Fruit fly (Drosophila melanogaster) whole organism, embryonic: ENCODE results near the gene Ntf-2r.

Experiments
- Atf-2 ChIP-seq: fragments of 200-800 bp; sonication (Bioruptor generic); optimal IDR thresholded peaks from 2 replicates; lab custom pipeline; 2016; ENCODE audit warnings: missing biosample characterization, missing genetic modification characterization
- CG1024 ChIP-seq: fragments of 200-800 bp; sonication (Bioruptor generic); IDR thresholded peaks from 2 replicates; pipeline ENCODE4 v1.3.6; 2022; ENCODE audit warnings: missing biosample characterization, missing genetic modification characterization
- CG10267 ChIP-seq: fragments of 200-800 bp; sonication (Bioruptor generic); optimal IDR thresholded peaks from 2 replicates; lab custom pipeline; 2018; ENCODE audit warnings: missing biosample characterization, mild to moderate bottlenecking, missing genetic modification characterization, moderate library complexity
- CG10654 ChIP-seq: fragments of 200-800 bp; sonication (Bioruptor generic); optimal IDR thresholded peaks from 2 replicates; lab custom pipeline; 2016; ENCODE audit warnings: missing biosample characterization, missing genetic modification characterization
- CG11504 ChIP-seq: fragments of 200-800 bp; sonication (Bioruptor generic); optimal IDR thresholded peaks from 3 replicates; lab custom pipeline; 2019; ENCODE audit warnings: missing biosample characterization, mild to moderate bottlenecking, missing genetic modification characterization, moderate library complexity
- CG11560 ChIP-seq: fragments of 200-800 bp; sonication (Bioruptor generic); IDR thresholded peaks from 3 replicates; pipeline ENCODE4 v1.3.6; 2022; ENCODE audit warnings: missing biosample characterization, missing genetic modification characterization
- CG11696 ChIP-seq: fragments of 200-800 bp; sonication (Bioruptor generic); IDR thresholded peaks from 2 replicates; pipeline ENCODE4 v1.3.6; 2022; ENCODE audit warnings: missing biosample characterization, missing genetic modification characterization
- CG14710 ChIP-seq: fragments of 200-800 bp; sonication (Bioruptor generic); optimal IDR thresholded peaks from 3 replicates; lab custom pipeline; 2019; ENCODE audit warnings: missing biosample characterization, mild to moderate bottlenecking, missing genetic modification characterization, moderate library complexity
- CG17802 ChIP-seq: fragments of 200-800 bp; sonication (Bioruptor generic); optimal IDR thresholded peaks from 2 replicates; lab custom pipeline; 2018; ENCODE audit warnings: missing biosample characterization, mild to moderate bottlenecking, missing genetic modification characterization, moderate library complexity
- CG17829 ChIP-seq: fragments of 200-800 bp; optimal IDR thresholded peaks from 2 replicates; lab custom pipeline; 2019; ENCODE audit warnings: missing biosample characterization, mild to moderate bottlenecking, missing genetic modification characterization, moderate library complexity
- CG31441 ChIP-seq: fragments of 200-800 bp; sonication (Bioruptor generic); IDR thresholded peaks from 2 replicates; pipeline ENCODE4 v1.3.6; 2022; ENCODE audit warnings: missing biosample characterization, missing genetic modification characterization
- CG6272 ChIP-seq: fragments of 200-800 bp; sonication (Bioruptor generic); IDR thresholded peaks from 2 replicates; pipeline ENCODE4 v1.3.6; 2022; ENCODE audit warnings: missing biosample characterization, missing genetic modification characterization
- CG6765 ChIP-seq: fragments of 200-800 bp; sonication (Bioruptor generic); optimal IDR thresholded peaks from 3 replicates; lab custom pipeline; 2017; ENCODE audit warnings: missing biosample characterization, mild to moderate bottlenecking, missing genetic modification characterization
- CG7745 ChIP-seq: fragments of 200-800 bp; sonication (Bioruptor generic); optimal IDR thresholded peaks from 2 replicates; lab custom pipeline; 2018; ENCODE audit warnings: missing biosample characterization, mild to moderate bottlenecking, missing genetic modification characterization, moderate library complexity
- CG8388 ChIP-seq: fragments of 200-800 bp; sonication (Bioruptor generic); optimal IDR thresholded peaks from 2 replicates; lab custom pipeline; 2019; ENCODE audit warnings: missing biosample characterization, mild to moderate bottlenecking, missing genetic modification characterization, moderate library complexity
- CoRest ChIP-seq: fragments of 200-800 bp; sonication (Bioruptor generic); optimal IDR thresholded peaks from 3 replicates; lab custom pipeline; 2018; ENCODE audit warnings: missing biosample characterization, mild to moderate bottlenecking, missing genetic modification characterization, moderate library complexity
- CrebB ChIP-seq: fragments of 200-800 bp; sonication (Bioruptor generic); optimal IDR thresholded peaks from 3 replicates; lab custom pipeline; 2018; ENCODE audit warnings: missing biosample characterization, mild to moderate bottlenecking, missing genetic modification characterization
- D ChIP-seq, 2 experiments: fragments of 200-800 bp in 1 of 2; fragments of >200 bp in 1 of 2; sonication (Bioruptor generic) in 1 of 2; optimal IDR thresholded peaks; 2 replicates in 1 of 2; 3 replicates in 1 of 2; lab custom pipeline; 2017; ENCODE audit warnings: mild to moderate bottlenecking in 1 of 2, missing biosample characterization in 1 of 2, missing genetic modification characterization in 1 of 2, missing genetic modification reagents in 1 of 2
- Doc3 ChIP-seq: fragments of 200-800 bp; sonication (Bioruptor generic); IDR thresholded peaks from 3 replicates; pipeline ENCODE4 v1.3.6; 2022; ENCODE audit warnings: missing biosample characterization, missing genetic modification characterization; ENCODE audit not compliant: partially characterized antibody
- Drgx ChIP-seq: fragments of 200-800 bp; sonication (Bioruptor generic); IDR thresholded peaks from 2 replicates; pipeline ENCODE4 v1.3.6; 2022; ENCODE audit warnings: missing biosample characterization, missing genetic modification characterization
- Fer3 ChIP-seq: fragments of 200-800 bp; sonication (Bioruptor generic); optimal IDR thresholded peaks from 2 replicates; lab custom pipeline; 2018; ENCODE audit warnings: missing biosample characterization, mild to moderate bottlenecking, missing genetic modification characterization, moderate library complexity
- Hr51 ChIP-seq, 2 experiments: fragments of 200-800 bp; sonication (Bioruptor generic); optimal IDR thresholded peaks; 2 replicates in 1 of 2; 3 replicates in 1 of 2; lab custom pipeline; 2016 to 2018; ENCODE audit warnings: missing biosample characterization in 2 of 2, missing genetic modification characterization in 2 of 2, mild to moderate bottlenecking in 1 of 2, moderate library complexity in 1 of 2
- PHDP ChIP-seq: fragments of 200-800 bp; sonication (Bioruptor generic); optimal IDR thresholded peaks from 3 replicates; lab custom pipeline; 2018; ENCODE audit warnings: missing biosample characterization, mild to moderate bottlenecking, missing genetic modification characterization, moderate library complexity
- Pdp1 ChIP-seq, 2 experiments: fragments of 200-800 bp; sonication (Bioruptor generic); optimal IDR thresholded peaks; 3 replicates each; lab custom pipeline; 2016; ENCODE audit warnings: missing biosample characterization in 2 of 2, missing genetic modification characterization in 2 of 2, mild to moderate bottlenecking in 1 of 2, moderate library complexity in 1 of 2
- Sox102F ChIP-seq: fragments of 200-800 bp; sonication (Bioruptor generic); optimal IDR thresholded peaks from 2 replicates; lab custom pipeline; 2018; ENCODE audit warnings: missing biosample characterization, mild to moderate bottlenecking, missing genetic modification characterization, moderate library complexity
- Ssrp ChIP-seq: fragments of 200-800 bp; sonication (Bioruptor generic); optimal IDR thresholded peaks from 2 replicates; lab custom pipeline; 2018; ENCODE audit warnings: missing biosample characterization, mild to moderate bottlenecking, missing genetic modification characterization, moderate library complexity
- Xrp1 ChIP-seq: fragments of 200-800 bp; sonication (Bioruptor generic); IDR thresholded peaks from 2 replicates; pipeline ENCODE4 v1.3.6; 2022; ENCODE audit warnings: missing biosample characterization, missing genetic modification characterization
- croc ChIP-seq: fragments of 200-800 bp; sonication (Bioruptor generic); conservative IDR thresholded peaks from 3 replicates; pipeline ENCODE4 v1.3.6; 2022; ENCODE audit warnings: missing biosample characterization, missing genetic modification characterization
- cwo ChIP-seq: fragments of 200-800 bp; sonication (Bioruptor generic); optimal IDR thresholded peaks from 3 replicates; lab custom pipeline; 2017; ENCODE audit warnings: missing biosample characterization, missing genetic modification characterization, mild to moderate bottlenecking, moderate library complexity, missing genetic modification reagents
- da ChIP-seq: fragments of 200-800 bp; sonication (Bioruptor generic); optimal IDR thresholded peaks from 2 replicates; lab custom pipeline; 2016; ENCODE audit warnings: missing biosample characterization, missing genetic modification characterization
- dm ChIP-seq: fragments of 200-800 bp; sonication (Bioruptor generic); optimal IDR thresholded peaks from 3 replicates; lab custom pipeline; 2016; ENCODE audit warnings: missing biosample characterization, missing genetic modification characterization
- dmrt99B ChIP-seq: fragments of 200-800 bp; sonication (Bioruptor generic); optimal IDR thresholded peaks from 2 replicates; lab custom pipeline; 2018; ENCODE audit warnings: missing biosample characterization, mild to moderate bottlenecking, missing genetic modification characterization, moderate library complexity
- fd96Cb ChIP-seq: fragments of 200-800 bp; sonication (Bioruptor generic); optimal IDR thresholded peaks from 2 replicates; lab custom pipeline; 2018; ENCODE audit warnings: missing biosample characterization, mild to moderate bottlenecking, missing genetic modification characterization, moderate library complexity
- gce ChIP-seq: fragments of 200-800 bp; sonication (Bioruptor generic); IDR thresholded peaks from 3 replicates; pipeline ENCODE4 v1.3.6; 2022; ENCODE audit warnings: missing biosample characterization, missing genetic modification characterization
- gem ChIP-seq: fragments of 200-800 bp; sonication (Bioruptor generic); optimal IDR thresholded peaks from 2 replicates; lab custom pipeline; 2019; ENCODE audit warnings: missing biosample characterization, mild to moderate bottlenecking, missing genetic modification characterization, moderate library complexity
- grau ChIP-seq: fragments of 200-800 bp; optimal IDR thresholded peaks from 3 replicates; lab custom pipeline; 2019; ENCODE audit warnings: missing biosample characterization, mild to moderate bottlenecking, missing genetic modification characterization, moderate library complexity
- lilli ChIP-seq: fragments of 200-800 bp; sonication (Bioruptor generic); optimal IDR thresholded peaks from 3 replicates; lab custom pipeline; 2016; ENCODE audit warnings: missing biosample characterization, missing genetic modification characterization
- lola ChIP-seq, 3 experiments: fragments of >200 bp in 2 of 3; fragments of 200-800 bp in 1 of 3; sonication (Bioruptor generic) in 1 of 3; optimal IDR thresholded peaks; 2 replicates each; lab custom pipeline; 2017 to 2019; ENCODE audit warnings: missing biosample characterization in 3 of 3, missing genetic modification characterization in 3 of 3, mild to moderate bottlenecking in 1 of 3, moderate library complexity in 1 of 3
- nmo ChIP-seq: fragments of 200-800 bp; sonication (Bioruptor generic); optimal IDR thresholded peaks from 2 replicates; lab custom pipeline; 2018; ENCODE audit warnings: missing biosample characterization, mild to moderate bottlenecking, missing genetic modification characterization, moderate library complexity
- nom ChIP-seq: fragments of 200-800 bp; sonication (Bioruptor generic); optimal IDR thresholded peaks from 2 replicates; lab custom pipeline; 2017; ENCODE audit warnings: missing biosample characterization, missing genetic modification characterization, mild to moderate bottlenecking, moderate library complexity, missing genetic modification reagents
- p53 ChIP-seq: fragments of 200-800 bp; sonication (Bioruptor generic); optimal IDR thresholded peaks from 2 replicates; lab custom pipeline; 2016; ENCODE audit warnings: missing biosample characterization, missing genetic modification characterization
- pho ChIP-seq: fragments of 200-800 bp; sonication (Bioruptor generic); optimal IDR thresholded peaks from 2 replicates; lab custom pipeline; 2016; ENCODE audit warnings: missing biosample characterization, missing genetic modification characterization
- phol ChIP-seq: fragments of 200-800 bp; sonication (Bioruptor generic); optimal IDR thresholded peaks from 3 replicates; lab custom pipeline; 2018; ENCODE audit warnings: missing biosample characterization, mild to moderate bottlenecking, missing genetic modification characterization, moderate library complexity
- ranshi ChIP-seq: fragments of 200-800 bp; sonication (Bioruptor generic); IDR thresholded peaks from 2 replicates; pipeline ENCODE4 v1.3.6; 2022; ENCODE audit warnings: missing biosample characterization, missing genetic modification characterization
- scrt ChIP-seq: fragments of 200-800 bp; sonication (Bioruptor generic); optimal IDR thresholded peaks from 2 replicates; lab custom pipeline; 2018; ENCODE audit warnings: missing biosample characterization, mild to moderate bottlenecking, missing genetic modification characterization, moderate library complexity
- sqz ChIP-seq: fragments of 200-800 bp; sonication (Bioruptor generic); optimal IDR thresholded peaks from 3 replicates; lab custom pipeline; 2018; ENCODE audit warnings: missing biosample characterization, mild to moderate bottlenecking, missing genetic modification characterization
- stwl ChIP-seq: fragments of 200-800 bp; sonication (Bioruptor generic); optimal IDR thresholded peaks from 3 replicates; lab custom pipeline; 2018; ENCODE audit warnings: missing biosample characterization, mild to moderate bottlenecking, missing genetic modification characterization, moderate library complexity
- tx ChIP-seq: fragments of 200-800 bp; sonication (Bioruptor generic); optimal IDR thresholded peaks from 2 replicates; lab custom pipeline; 2016; ENCODE audit warnings: missing biosample characterization, missing genetic modification characterization
- wor ChIP-seq: fragments of 200-800 bp; sonication (Bioruptor generic); IDR thresholded peaks from 2 replicates; pipeline ENCODE4 v1.3.6; 2022; ENCODE audit warnings: missing biosample characterization, missing genetic modification characterization

Gene Ntf-2r

DNA sequence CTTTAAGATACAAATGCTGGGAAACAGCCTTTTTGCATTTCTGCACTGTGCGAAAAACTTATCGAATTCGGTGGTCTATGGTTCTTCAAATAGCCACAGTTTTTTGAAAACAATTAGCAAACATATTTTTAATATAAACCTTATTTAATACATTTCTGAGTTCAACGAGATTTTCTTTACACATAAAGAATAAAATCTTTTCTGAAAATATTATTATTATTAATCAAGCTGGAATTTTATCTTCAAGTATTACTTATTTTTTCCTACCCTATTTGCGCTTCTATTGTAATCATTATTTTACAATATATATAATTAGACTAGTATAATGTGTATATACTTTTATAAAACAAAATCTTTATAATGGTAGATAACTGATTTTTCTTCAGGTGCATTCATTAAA lies 27.7 kb downstream of the Ntf-2r start (continued):
- no peak for TF ChIP-seq Atf-2
- TF ChIP-seq D (optimal IDR thresholded peaks at IDR 0.05; lab: Kevin White, UChicago): no peak
- peak; percentile 4 for TF ChIP-seq D (GFP tag; optimal IDR thresholded peaks at IDR 0.05; lab: Kevin White, UChicago)
- TF ChIP-seq CrebB: no peak
- no peak for TF ChIP-seq CG7745 (tag; lab: Kevin White, UChicago)
- TF ChIP-seq Pdp1 (GFP tag; optimal IDR thresholded peaks at IDR 0.05; lab: Kevin White, UChicago): no peak
- peak; percentile 55 for TF ChIP-seq phol (tag; lab: Kevin White, UChicago)
- no peak for TF ChIP-seq Doc3 (GFP tag; lab: Robert Waterston, UW)
- TF ChIP-seq Hr51 (GFP tag; optimal IDR thresholded peaks at IDR 0.05; lab: Kevin White, UChicago): peak in 1 of 2 experiments; percentile 32
- TF ChIP-seq CoRest (tag; lab: Kevin White, UChicago): peak; percentile 14
- no peak for TF ChIP-seq dm (GFP tag; lab: Kevin White, UChicago)
- peak; percentile 2 for TF ChIP-seq nom (GFP tag; lab: Kevin White, UChicago)
- no peak for TF ChIP-seq Fer3 (tag; lab: Kevin White, UChicago)
- TF ChIP-seq Sox102F (GFP tag; lab: Kevin White, UChicago): peak; percentile 20
- no peak for TF ChIP-seq ranshi (GFP tag; lab: Robert Waterston, UW)
- TF ChIP-seq lilli (GFP tag; lab: Kevin White, UChicago): no peak
- TF ChIP-seq PHDP: no peak
- no peak for TF ChIP-seq CG6765 (GFP tag; lab: Kevin White, UChicago)
- TF ChIP-seq CG1024 (GFP tag; lab: Robert Waterston, UW): no peak
- no peak for TF ChIP-seq CG11696 (GFP tag; lab: Robert Waterston, UW)
- peak in 1 of 3 experiments; percentile 36 for TF ChIP-seq lola (GFP tag; optimal IDR thresholded peaks at IDR 0.05; lab: Kevin White, UChicago)
- peak; percentile 30 for TF ChIP-seq dmrt99B (tag; lab: Kevin White, UChicago)
- 0 out of 2 replicates have a peak, but pooled peaks have one; percentile 22 for TF ChIP-seq Drgx (GFP tag; lab: Robert Waterston, UW)
- peak; percentile 19 for TF ChIP-seq CG10267 (tag; lab: Kevin White, UChicago)
- TF ChIP-seq stwl: no peak
- TF ChIP-seq CG8388 (GFP tag; lab: Kevin White, UChicago): peak; percentile 31
- TF ChIP-seq fd96Cb (tag; lab: Kevin White, UChicago): peak; percentile 37
- TF ChIP-seq gem: peak; percentile 58
- TF ChIP-seq grau (tag; lab: Kevin White, UChicago): peak; percentile 14
- no peak for TF ChIP-seq CG6272 (GFP tag; lab: Robert Waterston, UW)
- peak; percentile 45 for TF ChIP-seq CG11504 (tag; lab: Kevin White, UChicago)
- TF ChIP-seq sqz (GFP tag; lab: Kevin White, UChicago): no peak
- no peak for TF ChIP-seq da
- TF ChIP-seq tx (GFP tag; lab: Kevin White, UChicago): no peak
- TF ChIP-seq cwo (GFP tag; lab: Kevin White, UChicago): no peak
- peak; percentile 34 for TF ChIP-seq Ssrp (tag; lab: Kevin White, UChicago)
- peak; percentile 5 for TF ChIP-seq CG17829
- TF ChIP-seq nmo (GFP tag; lab: Kevin White, UChicago): peak; percentile 48
- no peak for TF ChIP-seq CG17802
- no peak for TF ChIP-seq CG11560 (tag; lab: Robert Waterston, UW)
- TF ChIP-seq pho (GFP tag; lab: Kevin White, UChicago): no peak
- TF ChIP-seq p53 (GFP tag; lab: Kevin White, UChicago): no peak
- peak; percentile 27; the same call in 1 of the 2 replicates for TF ChIP-seq Xrp1 (GFP tag; lab: Robert Waterston, UW)
- TF ChIP-seq gce: no peak
- TF ChIP-seq croc: no peak
- no peak for TF ChIP-seq scrt (GFP tag; lab: Kevin White, UChicago)
- peak; percentile 49; the same call in 1 of the 2 replicates for TF ChIP-seq CG31441 (GFP tag; lab: Robert Waterston, UW)
- no peak for TF ChIP-seq CG10654 (GFP tag; lab: Kevin White, UChicago)
- no peak for TF ChIP-seq wor (GFP tag; lab: Robert Waterston, UW)
- TF ChIP-seq CG14710 (tag; lab: Kevin White, UChicago): peak; percentile 36
